Worm (Caenorhabditis elegans) whole organism, midembryonic: Measurements from ENCODE around the gene T28C6.10.

Experiments
- T22C8.4 ChIP-seq: fragments of 200-800 bp; sonication (Bioruptor generic); IDR thresholded peaks from 2 replicates; pipeline ENCODE4 v1.3.6; 2022; ENCODE audit warnings: missing genetic modification characterization, missing compliant biosample characterization
- cog-1 ChIP-seq: sonication (generic microtip); optimal IDR thresholded peaks from 2 replicates; lab custom pipeline; 2016; ENCODE audit warnings: missing genetic modification characterization, missing compliant biosample characterization
- flt-1 ChIP-seq: fragments of 200-800 bp; sonication (Bioruptor generic); IDR thresholded peaks from 2 replicates; pipeline ENCODE4 v1.3.6; 2022; ENCODE audit warnings: missing genetic modification characterization, missing compliant biosample characterization
- klf-2 ChIP-seq: fragments of 200-800 bp; sonication (Bioruptor generic); conservative IDR thresholded peaks from 2 replicates; pipeline ENCODE4 v1.3.6; 2022; ENCODE audit warnings: missing genetic modification reagents, missing genetic modification characterization, missing compliant biosample characterization
- med-1 ChIP-seq: sonication (generic microtip); optimal IDR thresholded peaks from 2 replicates; lab custom pipeline; 2017; ENCODE audit warnings: missing genetic modification characterization, mild to moderate bottlenecking, missing compliant biosample characterization, antibody characterized with exemption, missing genetic modification reagents; ENCODE audit not compliant: insufficient read depth
- ref-1 ChIP-seq: fragments of 200-800 bp; sonication (Bioruptor generic); conservative IDR thresholded peaks from 2 replicates; pipeline ENCODE4 v1.3.6; 2022; ENCODE audit warnings: missing genetic modification reagents, missing genetic modification characterization, missing compliant biosample characterization
- tab-1 ChIP-seq: fragments of 200-800 bp; sonication (Bioruptor generic); IDR thresholded peaks from 2 replicates; pipeline ENCODE4 v1.3.6; 2022; ENCODE audit warnings: missing genetic modification characterization, missing compliant biosample characterization
- ztf-23 ChIP-seq: fragments of 200-800 bp; sonication (Bioruptor generic); IDR thresholded peaks from 2 replicates; pipeline ENCODE4 v1.3.6; 2022; ENCODE audit warnings: missing genetic modification reagents, missing genetic modification characterization, missing compliant biosample characterization
- ztf-29 ChIP-seq: fragments of 200-800 bp; sonication (Bioruptor generic); IDR thresholded peaks from 2 replicates; pipeline ENCODE4 v1.3.6; 2022; ENCODE audit warnings: missing genetic modification reagents, missing genetic modification characterization, missing compliant biosample characterization

T28C6.10 gene

DNA sequence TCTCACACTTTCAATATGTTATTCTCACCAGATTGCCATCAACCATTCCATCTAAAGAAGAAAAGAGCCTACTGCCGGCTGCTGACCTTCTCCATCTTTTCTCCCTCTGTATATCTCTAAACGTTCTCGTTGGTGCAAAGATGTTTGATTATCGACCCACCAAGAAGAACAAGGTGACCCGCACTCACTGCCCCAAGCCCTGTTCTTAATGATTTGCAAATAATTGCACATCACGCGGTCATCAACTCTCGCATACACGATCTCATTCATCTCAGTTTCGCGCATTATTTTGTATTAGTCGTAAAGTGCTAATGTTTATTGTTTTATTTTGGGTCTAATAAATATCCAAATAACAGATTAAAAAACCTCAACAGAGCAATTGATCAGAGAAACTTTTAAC, 1.7 kb downstream of the T28C6.10 start:
- no peak for TF ChIP-seq med-1 (GFP tag; lab: Kevin White, UChicago)
- no peak for TF ChIP-seq klf-2
- TF ChIP-seq flt-1 (GFP tag; lab: Robert Waterston, UW), result no peak
- TF ChIP-seq tab-1 (GFP tag; lab: Robert Waterston, UW), result no peak
- TF ChIP-seq cog-1, result no peak
- TF ChIP-seq ref-1 (GFP tag; lab: Robert Waterston, UW), result no peak
- no peak for TF ChIP-seq ztf-23 (GFP tag; lab: Robert Waterston, UW)
- TF ChIP-seq ztf-29, result no peak
- no peak for TF ChIP-seq T22C8.4 (GFP tag; lab: Robert Waterston, UW)

DNA sequence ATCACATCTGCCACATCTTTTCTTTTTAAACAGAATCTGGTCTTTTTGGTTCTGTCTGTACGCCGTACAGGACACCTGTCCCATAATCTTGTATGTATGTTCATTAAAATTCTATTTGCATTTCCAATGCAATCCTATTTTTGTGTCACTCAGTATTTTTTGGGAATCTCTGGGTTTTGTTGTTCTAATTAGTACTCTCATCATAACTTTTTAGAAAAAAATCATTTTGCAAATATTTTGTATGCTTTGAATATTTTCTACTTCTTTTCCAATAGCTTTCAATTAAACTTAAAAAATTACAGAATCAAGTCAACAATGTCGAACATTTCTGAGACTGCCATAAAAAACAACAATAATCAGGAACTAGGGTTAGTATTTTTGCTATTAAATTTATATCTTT, 2.3 kb downstream of the T28C6.10 start, which contains the start of gene T28C6.3:
TSS of gene T28C6.3 (plus strand) at position 301 of the 400 bp plus-strand sequence.
- TF ChIP-seq klf-2 (no peak), cog-1 (no peak), ztf-23 (GFP tag; lab: Robert Waterston, UW) (no peak), flt-1 (GFP tag; lab: Robert Waterston, UW) (no peak), med-1 (GFP tag; lab: Kevin White, UChicago) (no peak), tab-1 (GFP tag; lab: Robert Waterston, UW) (no peak), T22C8.4 (GFP tag; lab: Robert Waterston, UW) (no peak), ztf-29 (no peak)

DNA sequence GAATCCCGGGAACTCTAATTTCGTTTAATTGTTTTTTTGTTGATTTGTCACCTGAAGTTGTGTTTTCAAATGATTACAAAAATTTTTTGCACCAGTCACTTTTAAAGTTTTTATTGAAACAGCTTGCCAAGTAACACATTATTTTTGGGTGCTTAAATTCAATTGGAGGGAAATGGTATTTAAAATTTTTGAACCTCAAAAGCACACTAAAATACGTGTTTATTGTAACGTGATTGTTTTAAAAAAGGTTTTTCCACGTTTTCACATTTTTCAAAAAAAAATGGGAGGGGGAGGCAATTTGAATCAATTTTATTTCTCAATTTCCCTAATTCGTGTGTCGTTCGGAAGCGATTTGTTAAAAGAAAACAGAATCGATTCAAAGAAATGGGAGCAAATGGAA, 3.4 kb downstream of the T28C6.10 start, which contains the start of gene T28C6.5:
TSS of gene T28C6.5 (plus strand) at position 301 of the 400 bp plus-strand sequence.
- no peak for TF ChIP-seq ref-1 (GFP tag; lab: Robert Waterston, UW)

DNA sequence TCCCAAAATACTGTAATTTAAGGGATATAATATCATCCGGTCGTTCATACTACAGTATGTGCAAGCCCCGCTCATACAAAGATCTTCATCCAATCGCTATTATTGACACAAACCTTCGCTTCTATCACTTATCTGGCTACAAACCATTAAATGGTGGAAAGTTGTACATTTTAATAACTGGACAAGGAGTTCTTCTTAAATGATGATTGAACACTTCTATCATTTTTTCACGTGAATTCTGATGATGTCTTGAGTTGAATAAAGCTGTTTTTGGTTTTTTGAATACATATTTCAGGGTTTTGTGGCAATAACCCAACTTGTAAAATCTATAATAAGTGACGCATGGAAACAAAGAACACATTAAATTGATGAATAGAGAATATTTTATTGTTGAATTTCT, 4.9 kb downstream of the T28C6.10 start:
- TF ChIP-seq tab-1 (GFP tag; lab: Robert Waterston, UW) (no peak), ztf-23 (GFP tag; lab: Robert Waterston, UW) (no peak), ztf-29 (no peak), cog-1 (no peak), klf-2 (no peak), flt-1 (GFP tag; lab: Robert Waterston, UW) (no peak)

DNA sequence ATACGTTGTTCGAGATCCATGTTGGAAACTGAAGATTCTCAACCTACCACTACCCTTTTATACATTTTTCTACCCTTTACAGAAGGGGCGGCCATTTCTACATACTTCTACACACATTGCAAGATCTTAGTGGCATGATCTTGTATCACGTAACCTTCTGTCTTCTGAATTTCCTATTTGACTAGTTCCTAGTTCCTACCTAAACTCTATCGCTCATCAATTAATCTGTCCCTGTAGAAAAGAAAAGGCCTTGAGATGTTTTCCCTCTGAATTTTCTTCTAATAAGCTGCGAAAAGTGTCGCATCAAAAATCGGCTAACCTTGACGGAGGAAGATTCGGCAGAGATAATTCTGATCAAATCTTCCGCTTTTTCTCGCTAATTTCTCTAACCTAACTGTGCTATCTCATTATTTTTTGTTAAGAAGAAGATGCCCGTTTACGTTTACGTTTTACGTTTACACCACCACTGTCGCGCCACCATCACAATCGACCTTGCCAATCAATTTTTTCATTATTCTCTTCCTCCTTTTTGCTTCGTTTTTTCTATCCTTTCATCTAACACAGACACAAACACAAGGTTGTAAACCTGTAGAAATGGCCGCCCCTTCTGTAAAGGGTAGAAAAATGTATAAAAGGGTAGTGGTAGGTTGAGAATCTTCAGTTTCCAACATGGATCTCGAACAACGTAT, 6.5 kb downstream of the T28C6.10 start, which contains the start of the genes col-117 and col-3:
TSS of gene col-117 (minus strand) at position 51 of the 689 bp plus-strand sequence.
TSS of gene col-3 (plus strand) at position 639 of the 689 bp plus-strand sequence.
- TF ChIP-seq T22C8.4 (GFP tag; lab: Robert Waterston, UW) (no peak), ztf-29 (no peak), cog-1 (no peak), klf-2 (no peak), flt-1 (GFP tag; lab: Robert Waterston, UW) (no peak), ref-1 (GFP tag; lab: Robert Waterston, UW) (no peak), ztf-23 (GFP tag; lab: Robert Waterston, UW) (no peak), tab-1 (GFP tag; lab: Robert Waterston, UW) (no peak), med-1 (GFP tag; lab: Kevin White, UChicago) (no peak)

DNA sequence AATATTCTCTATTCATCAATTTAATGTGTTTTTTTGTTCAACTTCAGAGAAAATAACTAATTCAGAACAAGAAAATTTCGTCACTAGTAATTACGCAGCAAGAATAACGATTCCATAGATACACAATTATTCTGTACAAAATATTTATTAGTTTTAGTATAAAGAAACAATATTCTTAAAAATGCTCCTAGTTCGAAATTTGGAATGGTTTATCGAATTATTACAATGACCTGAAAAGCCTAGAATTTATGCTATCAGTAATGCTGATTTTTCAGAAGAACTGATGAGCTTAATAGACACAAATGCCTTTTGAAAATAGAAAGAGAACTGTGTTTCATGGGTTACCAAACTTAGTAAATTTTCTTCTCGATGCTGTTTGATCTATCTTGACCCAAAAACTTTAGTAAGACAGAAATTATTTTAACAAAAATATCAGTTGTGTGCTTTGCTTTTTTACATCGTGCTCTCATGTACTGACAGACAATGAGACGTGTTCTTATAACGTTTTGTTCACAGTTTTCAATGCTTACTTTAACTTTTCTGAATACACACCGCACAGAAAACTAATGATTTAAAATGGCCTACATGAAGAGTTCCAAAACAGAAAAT, 8.4 kb downstream of the T28C6.10 start:
- TF ChIP-seq ref-1 (GFP tag; lab: Robert Waterston, UW) (no peak), cog-1 (no peak), ztf-23 (GFP tag; lab: Robert Waterston, UW) (no peak), tab-1 (GFP tag; lab: Robert Waterston, UW) (no peak)

DNA sequence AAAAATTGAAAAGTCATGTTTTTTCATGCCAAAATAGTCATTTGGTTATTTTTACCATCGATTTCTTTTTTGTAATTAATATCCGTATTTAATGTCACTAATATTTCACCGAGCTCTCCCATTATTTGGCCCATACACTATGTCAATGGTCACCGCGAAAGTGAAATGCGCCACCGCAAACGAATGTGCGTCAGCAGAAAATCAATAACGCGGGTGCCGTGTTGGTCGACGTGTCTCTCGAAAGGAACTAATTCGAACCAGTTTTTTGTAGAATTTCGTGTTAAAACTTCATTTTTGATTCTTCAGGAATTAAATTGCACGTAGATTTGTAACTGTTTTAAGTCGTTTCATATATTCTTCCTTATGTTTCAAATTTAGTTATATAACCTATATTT, 8.9 kb downstream of the T28C6.10 start:
- TF ChIP-seq ztf-29, result no peak
- peak; percentile 80 for TF ChIP-seq T22C8.4 (GFP tag; lab: Robert Waterston, UW)

DNA sequence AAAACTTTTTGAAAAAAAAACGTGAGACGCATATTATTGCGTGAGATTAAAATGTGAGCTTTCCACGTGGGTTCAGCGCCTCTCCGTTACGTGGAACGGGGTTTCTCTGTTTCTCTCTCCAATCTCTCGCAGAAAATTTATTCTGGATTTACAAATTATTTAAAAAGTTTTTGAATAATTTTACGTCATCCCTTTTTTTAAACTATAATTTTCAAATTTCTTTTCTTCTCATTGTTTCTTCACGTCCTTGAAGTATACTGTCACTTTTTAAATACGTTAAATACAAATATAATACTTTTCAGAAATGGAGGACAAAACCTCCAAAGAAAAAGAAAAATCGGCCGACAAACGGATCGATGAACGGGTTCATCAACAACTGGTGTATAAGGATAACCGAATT, 9.8 kb downstream of the T28C6.10 start, which contains the start of gene T28C6.7:
TSS of gene T28C6.7 (plus strand) at position 301 of the 400 bp plus-strand sequence.
- TF ChIP-seq ref-1 (GFP tag; lab: Robert Waterston, UW), result no peak
- no peak for TF ChIP-seq T22C8.4 (GFP tag; lab: Robert Waterston, UW)
- no peak for TF ChIP-seq ztf-29
- no peak for TF ChIP-seq tab-1 (GFP tag; lab: Robert Waterston, UW)
- no peak for TF ChIP-seq cog-1
- TF ChIP-seq flt-1 (GFP tag; lab: Robert Waterston, UW), result no peak
- no peak for TF ChIP-seq med-1 (GFP tag; lab: Kevin White, UChicago)
- TF ChIP-seq klf-2, result no peak

DNA sequence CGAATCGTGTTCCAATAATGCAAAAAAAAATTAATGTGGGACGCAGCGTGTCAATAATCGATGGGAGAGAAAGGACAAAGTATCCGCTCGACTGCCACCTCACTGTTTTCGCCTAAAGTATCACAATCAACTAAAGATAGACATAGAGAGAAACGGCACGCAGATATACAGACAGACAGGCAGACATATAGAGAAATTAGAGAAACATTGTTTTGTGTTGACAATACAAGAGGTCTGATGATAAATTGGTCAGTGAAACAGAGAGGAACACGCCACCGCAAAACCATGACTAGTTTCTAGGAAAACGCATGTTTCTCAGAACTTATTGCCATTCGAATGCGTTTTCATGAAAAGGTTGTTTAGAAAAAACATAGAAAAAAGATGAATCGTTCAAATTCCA, 12.9 kb downstream of the T28C6.10 start, which contains the start of gene T28C6.8:
TSS of gene T28C6.8 (minus strand) at position 137 of the 400 bp plus-strand sequence.
- TF ChIP-seq ztf-29 (no peak), klf-2 (no peak), ztf-23 (GFP tag; lab: Robert Waterston, UW) (no peak), cog-1 (no peak), med-1 (GFP tag; lab: Kevin White, UChicago) (no peak), ref-1 (GFP tag; lab: Robert Waterston, UW) (no peak)

DNA sequence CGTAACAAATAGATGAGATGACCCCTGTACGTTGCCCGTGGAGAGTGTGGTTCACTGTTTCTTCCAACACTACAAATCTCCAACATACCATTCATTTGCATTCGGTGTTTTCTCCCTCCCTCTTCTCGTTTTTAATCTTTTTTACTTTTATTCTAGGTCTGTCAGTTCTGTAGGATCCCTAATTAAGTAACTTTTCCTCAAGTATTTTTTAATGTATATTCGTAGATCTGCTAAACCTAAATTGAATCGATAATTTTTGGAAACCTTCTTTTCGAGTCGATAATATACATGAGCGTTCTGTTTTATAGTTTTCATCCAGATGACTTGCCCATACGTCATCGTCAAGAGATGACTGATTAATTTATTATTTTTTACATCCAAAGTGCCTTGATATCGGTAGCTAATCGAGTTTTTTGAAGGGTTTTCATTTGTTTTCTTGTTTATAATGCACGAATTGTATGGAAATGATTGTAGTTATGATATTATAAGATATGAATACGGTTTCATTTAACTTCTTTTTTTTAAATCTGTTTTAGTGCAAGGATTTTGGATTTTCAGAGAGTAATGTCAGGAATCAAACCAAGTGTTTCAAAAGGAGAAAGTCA, 22.5 kb downstream of the T28C6.10 start, which contains the start of the genes T28C6.11 and T11B7.1:
TSS of gene T28C6.11 (minus strand) at position 101 of the 605 bp plus-strand sequence.
TSS of gene T11B7.1 (plus strand) at position 555 of the 605 bp plus-strand sequence.
- no peak for TF ChIP-seq ztf-23 (GFP tag; lab: Robert Waterston, UW)
- no peak for TF ChIP-seq tab-1 (GFP tag; lab: Robert Waterston, UW)
